Fruit fly (Drosophila melanogaster) whole organism, pupa: ENCODE results near the gene hop.
A peak's percentile ranks its signal among the peaks of the same experiment; 100 is the strongest.

Experiments
- CG10348 ChIP-seq: fragments of 200-800 bp; sonication (Bioruptor generic); IDR thresholded peaks from 2 replicates; pipeline ENCODE4 v1.3.6; 2022; ENCODE audit warnings: missing biosample characterization, missing genetic modification characterization
- CG12605 ChIP-seq: fragments of 200-800 bp; sonication (Bioruptor generic); IDR thresholded peaks from 2 replicates; pipeline ENCODE4 v1.3.6; 2022; ENCODE audit warnings: missing biosample characterization, missing genetic modification characterization
- CG13204 ChIP-seq: fragments of 200-800 bp; sonication (Bioruptor generic); optimal IDR thresholded peaks from 2 replicates; lab custom pipeline; 2018; ENCODE audit warnings: missing biosample characterization, mild to moderate bottlenecking, missing genetic modification characterization, moderate library complexity
- CG14655 ChIP-seq: fragments of 200-800 bp; sonication (Bioruptor generic); optimal IDR thresholded peaks from 3 replicates; lab custom pipeline; 2017; ENCODE audit warnings: mild to moderate bottlenecking, missing biosample characterization, missing genetic modification reagents, missing genetic modification characterization
- CG15710 ChIP-seq: fragments of 200-800 bp; sonication (Bioruptor generic); optimal IDR thresholded peaks from 2 replicates; lab custom pipeline; 2018; ENCODE audit warnings: missing biosample characterization, mild to moderate bottlenecking, missing genetic modification characterization, moderate library complexity
- CG17806 ChIP-seq: fragments of 200-800 bp; sonication (Bioruptor generic); optimal IDR thresholded peaks from 2 replicates; lab custom pipeline; 2018; ENCODE audit warnings: missing biosample characterization, mild to moderate bottlenecking, missing genetic modification characterization, moderate library complexity
- CG32121 ChIP-seq: fragments of 200-800 bp; sonication (Bioruptor generic); IDR thresholded peaks from 2 replicates; pipeline ENCODE4 v1.3.6; 2022; ENCODE audit warnings: missing biosample characterization, missing genetic modification characterization
- CG34367 ChIP-seq: fragments of 200-800 bp; sonication (Bioruptor generic); optimal IDR thresholded peaks from 2 replicates; lab custom pipeline; 2018; ENCODE audit warnings: missing biosample characterization, mild to moderate bottlenecking, missing genetic modification characterization
- CG4496 ChIP-seq: fragments of 200-800 bp; sonication (Bioruptor generic); IDR thresholded peaks from 3 replicates; pipeline ENCODE4 v1.3.6; 2022; ENCODE audit warnings: missing biosample characterization, missing genetic modification characterization
- CG8159 ChIP-seq: fragments of 200-800 bp; sonication (Bioruptor generic); optimal IDR thresholded peaks from 3 replicates; lab custom pipeline; 2018; ENCODE audit warnings: missing biosample characterization, mild to moderate bottlenecking, missing genetic modification characterization, moderate library complexity
- CG8301 ChIP-seq: fragments of 200-800 bp; sonication (Bioruptor generic); optimal IDR thresholded peaks from 2 replicates; lab custom pipeline; 2018; ENCODE audit warnings: missing biosample characterization, mild to moderate bottlenecking, missing genetic modification characterization
- CG9948 ChIP-seq: fragments of 200-800 bp; sonication (Bioruptor generic); optimal IDR thresholded peaks from 2 replicates; lab custom pipeline; 2018; ENCODE audit warnings: missing biosample characterization, mild to moderate bottlenecking, missing genetic modification characterization, moderate library complexity
- D1 ChIP-seq: fragments of 200-800 bp; sonication (Bioruptor generic); optimal IDR thresholded peaks from 2 replicates; lab custom pipeline; 2018; ENCODE audit warnings: missing biosample characterization, mild to moderate bottlenecking, missing genetic modification characterization, moderate library complexity
- EcR ChIP-seq: fragments of 200-800 bp; sonication (Bioruptor generic); optimal IDR thresholded peaks from 3 replicates; lab custom pipeline; 2019; ENCODE audit warnings: missing biosample characterization, missing genetic modification characterization, mild to moderate bottlenecking, moderate library complexity, missing genetic modification reagents
- Ets98B ChIP-seq: fragments of 200-800 bp; sonication (Bioruptor generic); IDR thresholded peaks from 2 replicates; pipeline ENCODE4 v1.3.6; 2022; ENCODE audit warnings: missing biosample characterization, missing genetic modification characterization
- Pif1A ChIP-seq: fragments of 200-800 bp; sonication (Bioruptor generic); optimal IDR thresholded peaks from 3 replicates; lab custom pipeline; 2016; ENCODE audit warnings: missing biosample characterization, missing genetic modification characterization
- Pif1B ChIP-seq: fragments of 200-800 bp; sonication (Bioruptor generic); optimal IDR thresholded peaks from 3 replicates; lab custom pipeline; 2016; ENCODE audit warnings: missing biosample characterization, missing genetic modification characterization
- Snoo ChIP-seq: fragments of 200-800 bp; sonication (Bioruptor generic); optimal IDR thresholded peaks from 3 replicates; lab custom pipeline; 2017; ENCODE audit warnings: missing biosample characterization, mild to moderate bottlenecking, missing genetic modification characterization, inconsistent platforms
- fd96Ca ChIP-seq: fragments of 200-800 bp; sonication (Bioruptor generic); IDR thresholded peaks from 3 replicates; pipeline ENCODE4 v1.3.6; 2022; ENCODE audit warnings: missing biosample characterization, missing genetic modification characterization
- gl ChIP-seq: fragments of 200-800 bp; sonication (Bioruptor generic); optimal IDR thresholded peaks from 2 replicates; lab custom pipeline; 2018; ENCODE audit warnings: missing biosample characterization, mild to moderate bottlenecking, missing genetic modification characterization
- rn ChIP-seq: fragments of 200-800 bp; sonication (Bioruptor generic); IDR thresholded peaks from 2 replicates; pipeline ENCODE4 v1.3.6; 2022; ENCODE audit warnings: missing biosample characterization, missing genetic modification characterization

Gene hop

DNA sequence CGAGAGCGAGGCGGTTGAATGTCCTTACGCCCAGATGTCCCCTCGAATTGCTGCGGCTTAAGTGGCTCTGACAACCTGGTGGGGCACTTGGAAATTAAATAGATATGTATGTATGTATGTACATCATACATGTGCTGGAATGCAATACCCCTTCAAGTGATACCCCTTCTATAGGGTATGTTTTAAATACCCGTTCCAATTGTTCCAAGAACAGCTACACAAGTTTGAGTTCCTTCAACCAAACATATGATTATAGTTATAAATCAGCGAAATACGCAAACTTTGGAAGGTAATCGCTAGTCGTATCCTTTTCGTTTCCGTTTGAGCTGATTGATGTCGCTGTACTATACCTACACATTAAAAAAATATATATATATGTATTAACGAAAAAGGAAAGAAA, 15.6 kb upstream of the hop start:
- TF ChIP-seq CG15710: no peak
- peak; percentile 33 for TF ChIP-seq CG8159 (tag; lab: Kevin White, UChicago)

DNA sequence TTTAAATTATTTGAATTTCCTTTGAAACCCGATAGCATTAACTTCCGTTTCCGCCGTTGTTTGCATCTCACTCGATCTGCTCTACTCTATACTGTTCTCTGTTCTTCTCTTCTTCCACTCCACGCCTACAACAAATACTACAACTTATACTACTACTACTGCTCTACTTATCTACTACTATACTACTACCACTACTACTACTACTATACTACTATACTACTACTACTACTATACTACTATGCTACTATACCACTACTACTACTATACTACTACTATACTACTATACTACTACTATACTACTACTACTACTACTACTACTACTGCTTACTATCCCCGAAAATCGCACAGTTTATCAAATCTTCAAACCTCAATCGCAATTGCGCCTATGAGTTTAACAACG, 14.7 kb upstream of the hop start:
- TF ChIP-seq Snoo (tag; lab: Kevin White, UChicago) (no peak), CG12605 (GFP tag; lab: Robert Waterston, UW) (no peak), CG9948 (tag; lab: Kevin White, UChicago) (no peak), rn (no peak), CG8301 (tag; lab: Kevin White, UChicago) (no peak)

DNA sequence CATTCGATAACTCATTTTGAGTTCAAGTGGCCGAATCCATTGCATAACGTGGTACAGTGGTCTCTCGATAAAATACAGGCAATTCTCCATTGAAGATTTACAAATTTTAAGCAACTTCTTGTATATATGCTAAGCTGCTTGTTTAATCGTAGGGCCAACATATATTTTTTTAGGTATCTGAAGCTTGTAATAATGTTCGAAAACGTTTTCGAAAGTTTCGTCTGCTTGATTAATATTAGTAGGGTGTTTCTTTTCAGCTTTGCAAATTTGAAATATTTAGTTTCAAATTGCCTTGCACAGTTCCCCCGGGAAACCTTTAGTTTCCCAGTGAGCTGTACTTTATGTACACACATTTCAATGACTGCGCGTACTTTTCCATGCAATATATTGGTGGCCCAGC, 11.8 kb upstream of the hop start:
- TF ChIP-seq CG15710 (no peak), CG12605 (GFP tag; lab: Robert Waterston, UW) (no peak), CG9948 (tag; lab: Kevin White, UChicago) (no peak), CG17806 (no peak), rn (no peak), Pif1A (GFP tag; lab: Kevin White, UChicago) (no peak), CG10348 (GFP tag; lab: Robert Waterston, UW) (no peak), CG4496 (GFP tag; lab: Robert Waterston, UW) (no peak)

DNA sequence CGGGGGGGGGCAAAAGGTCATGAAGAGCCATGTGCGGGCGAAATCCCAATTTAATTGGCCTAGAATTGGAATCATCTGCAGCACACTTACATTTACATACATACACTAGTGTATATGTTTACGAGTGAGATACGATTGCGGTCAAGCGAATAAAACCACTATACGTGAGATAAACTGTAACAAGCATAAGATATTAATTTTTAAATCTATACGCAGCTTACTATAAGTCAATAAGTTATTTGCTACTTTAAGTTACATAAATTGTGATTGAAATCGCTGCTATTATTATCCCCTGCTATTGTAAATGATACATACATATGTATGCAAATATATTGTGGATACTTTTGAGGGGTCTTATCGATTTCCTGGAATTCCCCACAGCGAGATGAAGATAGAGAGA, 11.2 kb upstream of the hop start:
- TF ChIP-seq CG10348 (GFP tag; lab: Robert Waterston, UW) (no peak), CG14655 (no peak), CG15710 (peak; percentile 20), rn (no peak), CG32121 (GFP tag; lab: Robert Waterston, UW) (no peak; the same call in 1 of the 2 replicates), CG8301 (tag; lab: Kevin White, UChicago) (no peak), fd96Ca (no peak), CG13204 (no peak), Pif1A (GFP tag; lab: Kevin White, UChicago) (no peak), CG34367 (tag; lab: Kevin White, UChicago) (peak; percentile 27), CG17806 (no peak), Ets98B (GFP tag; lab: Robert Waterston, UW) (no peak), EcR (GFP tag; lab: Kevin White, UChicago) (no peak), Snoo (tag; lab: Kevin White, UChicago) (no peak), CG12605 (GFP tag; lab: Robert Waterston, UW) (no peak; the same call in 1 of the 2 replicates), CG8159 (tag; lab: Kevin White, UChicago) (peak; percentile 43), CG9948 (tag; lab: Kevin White, UChicago) (peak; percentile 3), Pif1B (GFP tag; lab: Kevin White, UChicago) (peak; percentile 2), CG4496 (GFP tag; lab: Robert Waterston, UW) (no peak), D1 (tag; lab: Kevin White, UChicago) (no peak), gl (tag; lab: Kevin White, UChicago) (no peak)

DNA sequence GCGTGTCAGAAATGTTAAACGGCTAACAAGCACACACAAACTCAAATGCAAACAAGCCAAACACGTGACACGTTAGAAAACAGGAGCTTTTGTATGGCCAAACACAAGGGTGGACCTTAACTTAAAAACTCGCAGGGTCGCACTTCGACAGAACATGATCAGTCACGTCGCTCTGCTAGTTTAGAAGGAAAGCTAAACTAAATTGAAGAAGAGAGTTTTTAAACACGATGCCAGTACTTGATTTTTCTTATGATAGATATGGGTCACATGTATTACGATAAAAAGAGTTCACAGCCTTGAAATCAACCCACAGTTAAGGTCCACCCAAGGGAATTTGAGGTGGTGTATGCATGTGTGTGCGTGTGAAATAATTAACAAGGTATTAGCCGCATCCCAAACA, 10.5 kb upstream of the hop start:
- TF ChIP-seq CG8159 (tag; lab: Kevin White, UChicago): peak; percentile 69
- peak; percentile 7 for TF ChIP-seq Pif1A (GFP tag; lab: Kevin White, UChicago)
- peak; percentile 16 for TF ChIP-seq CG14655
- no peak for TF ChIP-seq CG12605 (GFP tag; lab: Robert Waterston, UW)
- no peak for TF ChIP-seq rn
- peak; percentile 2 for TF ChIP-seq CG9948 (tag; lab: Kevin White, UChicago)
- no peak for TF ChIP-seq CG8301 (tag; lab: Kevin White, UChicago)
- no peak for TF ChIP-seq CG13204

DNA sequence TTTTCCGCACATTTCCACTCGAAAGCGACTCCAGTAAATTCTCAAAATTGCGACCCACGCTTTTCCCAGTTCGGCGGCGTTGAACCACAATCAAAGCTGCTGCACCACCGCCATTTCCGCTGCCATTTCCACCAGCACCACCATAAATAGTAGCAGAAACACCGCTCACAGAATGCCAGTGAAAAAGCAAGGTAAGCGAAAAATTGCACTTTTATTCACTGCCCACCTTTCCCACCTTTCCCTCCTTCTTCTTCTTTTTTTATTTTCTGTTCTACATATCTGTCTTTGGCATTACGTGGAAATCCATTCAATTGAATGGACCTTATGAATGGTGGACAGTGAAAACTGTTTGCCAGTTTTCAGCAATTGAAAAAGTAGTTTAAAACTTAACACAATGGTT, 6.4 kb upstream of the hop start:
- TF ChIP-seq Pif1B (GFP tag; lab: Kevin White, UChicago) (no peak), CG13204 (no peak), CG15710 (no peak), Pif1A (GFP tag; lab: Kevin White, UChicago) (no peak), CG14655 (no peak), gl (tag; lab: Kevin White, UChicago) (no peak), rn (no peak), CG9948 (tag; lab: Kevin White, UChicago) (no peak), D1 (tag; lab: Kevin White, UChicago) (no peak), Snoo (tag; lab: Kevin White, UChicago) (no peak), CG12605 (GFP tag; lab: Robert Waterston, UW) (no peak), fd96Ca (no peak)

DNA sequence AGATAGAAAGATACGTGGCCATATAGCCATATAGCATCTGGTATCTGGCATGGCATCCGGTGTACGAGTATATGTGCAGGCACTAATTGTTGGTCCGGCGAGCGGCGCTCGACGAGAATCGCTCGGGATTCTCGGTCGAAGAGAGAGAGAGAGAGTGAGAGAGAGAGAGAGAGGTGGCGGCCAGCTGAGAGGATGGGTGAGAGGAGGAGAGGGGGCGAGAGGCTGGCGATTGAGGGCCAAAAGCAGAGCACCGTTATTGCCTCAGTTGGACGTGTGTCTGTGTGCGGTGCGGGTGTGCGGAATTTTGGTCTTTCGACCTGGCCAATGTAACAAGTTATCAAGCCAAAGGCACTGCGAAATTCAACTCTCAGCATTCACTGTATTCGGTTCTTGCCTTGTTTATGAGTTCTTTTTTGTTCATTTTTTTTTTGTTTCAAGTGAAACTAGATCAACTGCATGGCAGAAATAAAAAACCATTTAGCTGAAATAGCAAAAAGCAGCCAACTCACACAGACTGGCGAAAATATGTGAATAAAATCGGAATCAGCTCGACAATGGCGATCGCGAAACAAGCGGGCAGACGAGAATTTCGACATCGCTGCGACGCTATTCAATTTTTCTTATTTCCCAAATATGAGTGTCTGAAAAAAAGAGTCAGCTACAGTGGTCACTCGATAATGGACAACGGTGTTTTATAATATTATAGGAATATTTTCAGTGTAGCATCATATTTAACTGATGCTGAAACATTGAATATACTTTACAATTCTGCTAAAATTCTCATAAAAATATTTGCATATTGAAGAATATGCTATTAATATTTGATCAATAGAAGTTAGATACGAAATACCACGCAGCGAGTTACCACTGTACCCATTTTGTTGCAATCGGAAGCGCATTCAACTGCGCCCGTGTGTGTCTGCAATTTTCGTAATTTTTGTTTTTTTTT, 5.1 kb upstream of the hop start:
- TF ChIP-seq CG32121 (GFP tag; lab: Robert Waterston, UW) (peak; percentile 41; the same call in 1 of the 2 replicates), CG9948 (tag; lab: Kevin White, UChicago) (no peak), CG15710 (no peak), EcR (GFP tag; lab: Kevin White, UChicago) (no peak), Ets98B (GFP tag; lab: Robert Waterston, UW) (peak; percentile 7), fd96Ca (0 out of 3 replicates have a peak, but pooled peaks have one; percentile 17), CG4496 (GFP tag; lab: Robert Waterston, UW) (peak; percentile 39; the same call in 1 of the 3 replicates), CG12605 (GFP tag; lab: Robert Waterston, UW) (0 out of 2 replicates have a peak, but pooled peaks have one; percentile 13), Pif1B (GFP tag; lab: Kevin White, UChicago) (no peak), D1 (tag; lab: Kevin White, UChicago) (no peak)
